Worm (Caenorhabditis elegans) whole organism, midembryonic: Measurements from ENCODE around the gene oac-55.
A peak's percentile ranks its signal among the peaks of the same experiment; 100 is the strongest.

Source experiments
- T22C8.4 ChIP-seq: fragments of 200-800 bp; sonication (Bioruptor generic); IDR thresholded peaks from 2 replicates; pipeline ENCODE4 v1.3.6; 2022; ENCODE audit warnings: missing genetic modification characterization, missing compliant biosample characterization
- cog-1 ChIP-seq: sonication (generic microtip); optimal IDR thresholded peaks from 2 replicates; lab custom pipeline; 2016; ENCODE audit warnings: missing genetic modification characterization, missing compliant biosample characterization
- flt-1 ChIP-seq: fragments of 200-800 bp; sonication (Bioruptor generic); IDR thresholded peaks from 2 replicates; pipeline ENCODE4 v1.3.6; 2022; ENCODE audit warnings: missing genetic modification characterization, missing compliant biosample characterization
- klf-2 ChIP-seq: fragments of 200-800 bp; sonication (Bioruptor generic); conservative IDR thresholded peaks from 2 replicates; pipeline ENCODE4 v1.3.6; 2022; ENCODE audit warnings: missing genetic modification reagents, missing genetic modification characterization, missing compliant biosample characterization
- med-1 ChIP-seq: sonication (generic microtip); optimal IDR thresholded peaks from 2 replicates; lab custom pipeline; 2017; ENCODE audit warnings: missing genetic modification characterization, mild to moderate bottlenecking, missing compliant biosample characterization, antibody characterized with exemption, missing genetic modification reagents; ENCODE audit not compliant: insufficient read depth
- ref-1 ChIP-seq: fragments of 200-800 bp; sonication (Bioruptor generic); conservative IDR thresholded peaks from 2 replicates; pipeline ENCODE4 v1.3.6; 2022; ENCODE audit warnings: missing genetic modification reagents, missing genetic modification characterization, missing compliant biosample characterization
- tab-1 ChIP-seq: fragments of 200-800 bp; sonication (Bioruptor generic); IDR thresholded peaks from 2 replicates; pipeline ENCODE4 v1.3.6; 2022; ENCODE audit warnings: missing genetic modification characterization, missing compliant biosample characterization
- ztf-23 ChIP-seq: fragments of 200-800 bp; sonication (Bioruptor generic); IDR thresholded peaks from 2 replicates; pipeline ENCODE4 v1.3.6; 2022; ENCODE audit warnings: missing genetic modification reagents, missing genetic modification characterization, missing compliant biosample characterization
- ztf-29 ChIP-seq: fragments of 200-800 bp; sonication (Bioruptor generic); IDR thresholded peaks from 2 replicates; pipeline ENCODE4 v1.3.6; 2022; ENCODE audit warnings: missing genetic modification reagents, missing genetic modification characterization, missing compliant biosample characterization

The oac-55 gene

ce11 chrV:3738409-3738808 is 22.5 kb upstream of the oac-55 start:
- TF ChIP-seq ztf-23 (GFP tag; lab: Robert Waterston, UW), result no peak
- no peak for TF ChIP-seq med-1 (GFP tag; lab: Kevin White, UChicago)
- TF ChIP-seq cog-1 (tag; lab: Kevin White, UChicago), result no peak
- TF ChIP-seq klf-2 (GFP tag; lab: Robert Waterston, UW), result no peak
- TF ChIP-seq flt-1 (GFP tag; lab: Robert Waterston, UW), result no peak
- no peak for TF ChIP-seq ztf-29 (GFP tag; lab: Robert Waterston, UW)
- TF ChIP-seq T22C8.4 (GFP tag; lab: Robert Waterston, UW), result no peak
- TF ChIP-seq tab-1, result no peak
- TF ChIP-seq ref-1, result no peak

- TF ChIP-seq ref-1 (no peak), med-1 (GFP tag; lab: Kevin White, UChicago) (no peak), ztf-29 (GFP tag; lab: Robert Waterston, UW) (no peak), tab-1 (no peak), flt-1 (GFP tag; lab: Robert Waterston, UW) (no peak), ztf-23 (GFP tag; lab: Robert Waterston, UW) (no peak)
Measured at ce11 chrV:3739302-3739701, 21.6 kb upstream of the oac-55 start, which contains the start of gene hpo-36. hpo-36 (minus strand) TSS chrV:3739402.

DNA sequence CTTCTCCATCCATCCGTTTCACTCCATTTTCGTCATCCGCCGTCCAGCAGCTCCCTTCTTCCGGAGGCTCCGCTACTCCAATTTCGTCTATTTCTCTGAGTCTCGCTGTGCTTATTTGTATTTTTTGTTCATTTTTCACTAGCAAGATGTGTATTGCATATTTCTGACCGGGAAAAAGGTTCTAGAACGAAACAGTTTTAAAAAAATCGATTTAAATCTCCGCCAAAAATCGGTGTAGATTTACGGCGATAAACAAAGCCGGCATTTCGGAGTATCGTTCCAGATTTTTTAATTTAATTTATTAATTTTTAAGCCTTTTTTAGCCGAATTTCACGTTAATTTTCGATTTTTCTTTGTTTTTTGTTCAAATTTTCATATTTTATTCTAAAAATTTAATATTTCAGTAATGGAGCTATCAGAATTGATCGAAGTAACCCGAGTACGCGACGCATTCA is 17.7 kb upstream of the oac-55 start, which contains the start of gene mtm-9:
TSS of gene mtm-9 (plus strand) at position 405 of the 455 bp plus-strand sequence.
- TF ChIP-seq med-1 (GFP tag; lab: Kevin White, UChicago) (no peak), ztf-29 (GFP tag; lab: Robert Waterston, UW) (no peak), klf-2 (GFP tag; lab: Robert Waterston, UW) (no peak), flt-1 (GFP tag; lab: Robert Waterston, UW) (no peak), cog-1 (tag; lab: Kevin White, UChicago) (no peak)

ce11 chrV:3750328-3750727 is 10.6 kb upstream of the oac-55 start:
- TF ChIP-seq cog-1 (tag; lab: Kevin White, UChicago) (no peak), ztf-29 (GFP tag; lab: Robert Waterston, UW) (no peak), tab-1 (no peak), ref-1 (no peak), klf-2 (GFP tag; lab: Robert Waterston, UW) (no peak), ztf-23 (GFP tag; lab: Robert Waterston, UW) (no peak), T22C8.4 (GFP tag; lab: Robert Waterston, UW) (no peak), med-1 (GFP tag; lab: Kevin White, UChicago) (no peak), flt-1 (GFP tag; lab: Robert Waterston, UW) (no peak)

DNA sequence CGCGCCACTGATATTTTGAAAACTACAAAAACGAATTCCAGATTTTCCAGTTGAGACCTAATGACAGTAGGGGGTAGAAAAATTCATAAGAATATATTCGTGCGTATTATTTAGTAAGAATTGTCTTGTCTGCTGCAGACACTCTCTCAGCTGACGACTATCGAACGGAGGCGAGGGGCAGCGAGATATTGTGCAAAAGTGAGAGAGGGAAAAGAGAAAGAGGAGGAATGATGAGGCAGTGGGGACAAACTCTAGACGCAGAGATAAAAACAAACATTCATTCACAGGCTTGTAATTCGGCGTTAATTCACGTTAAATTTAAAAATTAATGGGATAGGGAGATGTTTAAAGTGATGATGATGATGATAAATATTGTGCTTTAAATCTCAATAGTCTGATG is 4.1 kb upstream of the oac-55 start, which contains the start of gene gid-7:
TSS of gene gid-7 (minus strand) at position 188 of the 400 bp plus-strand sequence.
- TF ChIP-seq ztf-29 (GFP tag; lab: Robert Waterston, UW) (no peak), klf-2 (GFP tag; lab: Robert Waterston, UW) (no peak), ref-1 (no peak), tab-1 (no peak), ztf-23 (GFP tag; lab: Robert Waterston, UW) (no peak), cog-1 (tag; lab: Kevin White, UChicago) (no peak), flt-1 (GFP tag; lab: Robert Waterston, UW) (no peak), med-1 (GFP tag; lab: Kevin White, UChicago) (no peak), T22C8.4 (GFP tag; lab: Robert Waterston, UW) (no peak)

ce11 chrV:3759419-3759915 is 1.5 kb upstream of the oac-55 start, which contains the start of gene chk-1:
chk-1 (minus strand) TSS chrV:3759469.
- TF ChIP-seq cog-1 (tag; lab: Kevin White, UChicago) (peak; percentile 38), ztf-29 (GFP tag; lab: Robert Waterston, UW) (no peak), flt-1 (GFP tag; lab: Robert Waterston, UW) (no peak), tab-1 (no peak), ref-1 (no peak), klf-2 (GFP tag; lab: Robert Waterston, UW) (no peak), med-1 (GFP tag; lab: Kevin White, UChicago) (no peak)

ce11 chrV:3761829-3762228 is 890 bp downstream of the oac-55 start:
- no peak for TF ChIP-seq klf-2 (GFP tag; lab: Robert Waterston, UW)
- TF ChIP-seq flt-1 (GFP tag; lab: Robert Waterston, UW), result no peak
- TF ChIP-seq T22C8.4 (GFP tag; lab: Robert Waterston, UW), result no peak
- TF ChIP-seq ref-1, result no peak
- TF ChIP-seq med-1 (GFP tag; lab: Kevin White, UChicago), result no peak
- TF ChIP-seq ztf-23 (GFP tag; lab: Robert Waterston, UW), result no peak
- no peak for TF ChIP-seq tab-1
- TF ChIP-seq ztf-29 (GFP tag; lab: Robert Waterston, UW), result no peak
- TF ChIP-seq cog-1 (tag; lab: Kevin White, UChicago), result no peak

DNA sequence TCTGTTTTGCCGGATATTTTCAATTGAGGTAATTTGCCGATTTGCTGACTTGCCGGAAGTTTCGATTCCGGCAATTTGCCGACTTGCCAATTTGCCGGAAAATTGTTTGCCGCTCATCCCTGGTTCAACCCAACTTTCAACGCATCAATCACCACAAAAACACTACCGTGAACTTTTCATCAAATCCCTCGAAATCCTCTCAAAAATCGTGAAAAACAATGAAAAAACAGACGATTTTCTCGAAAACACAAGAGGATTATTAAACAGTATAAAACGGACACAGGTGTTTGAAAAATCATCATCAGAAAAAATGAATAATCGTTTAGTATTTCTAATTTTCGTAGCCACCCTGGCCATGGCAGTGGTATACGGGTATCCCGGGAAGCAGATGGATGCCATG is 6.0 kb downstream of the oac-55 start, which contains the start of gene Y39H10A.1:
TSS of gene Y39H10A.1 (plus strand) at position 301 of the 400 bp plus-strand sequence.
- TF ChIP-seq flt-1 (GFP tag; lab: Robert Waterston, UW), result no peak
- TF ChIP-seq cog-1 (tag; lab: Kevin White, UChicago), result no peak
- no peak for TF ChIP-seq ztf-29 (GFP tag; lab: Robert Waterston, UW)
- TF ChIP-seq tab-1, result no peak
- TF ChIP-seq ref-1, result no peak

DNA sequence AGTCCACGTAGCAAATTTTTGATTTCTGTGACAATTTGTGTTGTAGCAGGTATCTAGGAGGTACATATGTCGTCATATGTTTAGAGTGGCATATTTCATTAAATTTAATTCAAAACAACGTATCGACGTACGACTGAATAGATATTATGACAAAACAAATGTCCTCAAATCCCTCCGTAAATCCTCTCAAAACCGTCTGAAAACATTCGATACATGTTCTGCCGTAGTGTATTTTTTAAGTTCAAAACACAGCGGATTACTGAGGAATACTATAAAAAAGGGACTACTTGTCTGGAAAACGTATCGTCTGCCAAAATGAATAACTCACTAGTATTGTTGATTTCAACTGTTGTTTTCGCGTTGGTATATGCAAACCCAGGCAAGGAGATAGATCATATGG is 7.3 kb downstream of the oac-55 start, which contains the start of gene R08E5.4:
TSS of gene R08E5.4 (plus strand) at position 301 of the 400 bp plus-strand sequence.
- TF ChIP-seq ref-1 (no peak), T22C8.4 (GFP tag; lab: Robert Waterston, UW) (no peak), klf-2 (GFP tag; lab: Robert Waterston, UW) (no peak), tab-1 (no peak), med-1 (GFP tag; lab: Kevin White, UChicago) (no peak), flt-1 (GFP tag; lab: Robert Waterston, UW) (no peak), ztf-23 (GFP tag; lab: Robert Waterston, UW) (no peak), cog-1 (tag; lab: Kevin White, UChicago) (no peak), ztf-29 (GFP tag; lab: Robert Waterston, UW) (no peak)
